Worm (Caenorhabditis elegans) whole organism, L1 larva: ENCODE data around the gene lec-8.

ENCODE experiments used
- ama-1 ChIP-seq: fragments of 150-350 bp; optimal IDR thresholded peaks from 2 replicates; lab custom pipeline; 2014
- efl-3 ChIP-seq: fragments of 200-800 bp; sonication (Bioruptor generic); optimal IDR thresholded peaks from 2 replicates; lab custom pipeline; 2018; ENCODE audit warnings: mild to moderate bottlenecking, missing genetic modification characterization, missing compliant biosample characterization
- mep-1 ChIP-seq: fragments of 150-350 bp; optimal IDR thresholded peaks from 2 replicates; lab custom pipeline; 2014; ENCODE audit warnings: missing biosample characterization, missing genetic modification characterization

DNA sequence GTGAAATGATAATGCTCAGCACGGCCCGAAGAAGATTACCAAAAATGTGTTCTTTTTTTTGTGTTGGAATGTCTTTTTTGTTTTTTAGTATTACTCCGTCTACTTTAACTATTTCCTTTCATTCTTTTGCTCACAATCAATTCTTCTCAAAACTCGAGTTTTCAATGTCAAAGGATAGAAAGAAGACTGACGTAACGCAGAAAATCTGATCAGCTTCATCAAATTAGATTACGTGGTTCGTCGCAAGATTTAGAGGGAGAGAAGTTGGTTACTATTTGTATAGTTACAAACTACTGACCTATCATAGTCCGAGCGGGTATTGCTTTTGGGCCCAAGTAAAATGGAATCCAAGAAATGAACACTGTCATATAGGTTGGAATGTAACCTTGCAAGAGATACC, 46.8 kb upstream of the lec-8 start:
- TF ChIP-seq efl-3: no peak
- no peak for TF ChIP-seq mep-1 (tag; lab: Kevin White, UChicago)
- no peak for TF ChIP-seq ama-1 (lab: Kevin White, UChicago)
